Worm (Caenorhabditis elegans) whole organism, late embryonic: ENCODE measurements around the gene R10E4.3.

Source experiments
- C08G9.2 ChIP-seq: sonication (generic microtip); optimal IDR thresholded peaks from 2 replicates; lab custom pipeline; 2016; ENCODE audit warnings: mild to moderate bottlenecking, missing genetic modification characterization, moderate library complexity, missing compliant biosample characterization
- F13H6.1 ChIP-seq: sonication (generic microtip); optimal IDR thresholded peaks from 2 replicates; lab custom pipeline; 2016; ENCODE audit warnings: missing genetic modification characterization, missing compliant biosample characterization
- K02D7.2 ChIP-seq: sonication (generic microtip); optimal IDR thresholded peaks from 2 replicates; lab custom pipeline; 2017; ENCODE audit warnings: mild to moderate bottlenecking, missing genetic modification characterization, missing compliant biosample characterization
- ceh-2 ChIP-seq: sonication (generic microtip); optimal IDR thresholded peaks from 2 replicates; lab custom pipeline; 2016; ENCODE audit warnings: missing genotype, missing genetic modification characterization, missing compliant biosample characterization
- ceh-31 ChIP-seq: sonication (generic microtip); optimal IDR thresholded peaks from 2 replicates; lab custom pipeline; 2016; ENCODE audit warnings: missing genetic modification characterization, missing compliant biosample characterization
- dve-1 ChIP-seq: sonication (generic microtip); optimal IDR thresholded peaks from 2 replicates; lab custom pipeline; 2017; ENCODE audit warnings: antibody characterized with exemption, mild to moderate bottlenecking, missing genetic modification characterization, missing compliant biosample characterization
- elt-2 ChIP-seq: sonication (generic microtip); optimal IDR thresholded peaks from 2 replicates; lab custom pipeline; 2016; ENCODE audit warnings: missing genetic modification reagents, missing genetic modification characterization, missing compliant biosample characterization
- elt-4 ChIP-seq: sonication (generic microtip); optimal IDR thresholded peaks from 2 replicates; lab custom pipeline; 2016; ENCODE audit warnings: missing genetic modification characterization, missing compliant biosample characterization
- nfya-1 ChIP-seq: sonication (generic microtip); optimal IDR thresholded peaks from 2 replicates; lab custom pipeline; 2017; ENCODE audit warnings: missing genetic modification characterization, mild to moderate bottlenecking, missing compliant biosample characterization, antibody characterized with exemption, moderate library complexity
- pha-2 ChIP-seq: sonication (generic microtip); optimal IDR thresholded peaks from 2 replicates; lab custom pipeline; 2017; ENCODE audit warnings: mild to moderate bottlenecking, missing genetic modification characterization, missing compliant biosample characterization
- pha-4 ChIP-seq: fragments of 150-350 bp; optimal IDR thresholded peaks from 2 replicates; lab custom pipeline; 2018; ENCODE audit warnings: missing biosample characterization, missing genetic modification reagents, missing genetic modification characterization
- pqm-1 ChIP-seq: sonication (generic microtip); optimal IDR thresholded peaks from 2 replicates; lab custom pipeline; 2016; ENCODE audit warnings: missing genetic modification characterization, missing compliant biosample characterization
- sox-4 ChIP-seq: sonication (generic microtip); optimal IDR thresholded peaks from 2 replicates; lab custom pipeline; 2017; ENCODE audit warnings: mild to moderate bottlenecking, missing genetic modification characterization, inconsistent platforms, missing compliant biosample characterization
- tbx-2 ChIP-seq: sonication (generic microtip); optimal IDR thresholded peaks from 2 replicates; lab custom pipeline; 2016; ENCODE audit warnings: missing genetic modification characterization, missing compliant biosample characterization

- TF ChIP-seq sox-4 (tag; lab: Kevin White, UChicago) (no peak), pqm-1 (no peak), elt-4 (tag; lab: Kevin White, UChicago) (no peak), ceh-31 (tag; lab: Kevin White, UChicago) (peak; percentile 4), dve-1 (tag; lab: Kevin White, UChicago) (no peak), F13H6.1 (tag; lab: Kevin White, UChicago) (no peak), tbx-2 (peak; percentile 31), elt-2 (peak; percentile 4), pha-4 (tag; lab: Kevin White, UChicago) (no peak), ceh-2 (no peak), K02D7.2 (tag; lab: Kevin White, UChicago) (no peak), pha-2 (tag; lab: Kevin White, UChicago) (no peak), nfya-1 (tag; lab: Kevin White, UChicago) (peak; percentile 55), C08G9.2 (tag; lab: Kevin White, UChicago) (no peak)
Measured at ce11 chrIII:4269220-4269935, 17.9 kb downstream of the R10E4.3 start, which contains the start of the genes sftb-1 and R10E4.1.
